Fruit fly (Drosophila melanogaster) whole organism, prepupa: Measurements from ENCODE around the gene kis.

Experiments
- Blimp-1 ChIP-seq: fragments of 200-800 bp; sonication (Bioruptor generic); optimal IDR thresholded peaks from 3 replicates; lab custom pipeline; 2017; ENCODE audit warnings: missing biosample characterization, missing genetic modification characterization, mild to moderate bottlenecking, moderate library complexity, missing genetic modification reagents
- CG10631 ChIP-seq: fragments of 200-800 bp; sonication (Bioruptor generic); optimal IDR thresholded peaks from 2 replicates; lab custom pipeline; 2016; ENCODE audit warnings: missing biosample characterization, missing genetic modification characterization
- CG10669 ChIP-seq: fragments of 200-800 bp; sonication (Bioruptor generic); optimal IDR thresholded peaks from 3 replicates; lab custom pipeline; 2018; ENCODE audit warnings: missing biosample characterization, mild to moderate bottlenecking, missing genetic modification characterization, moderate library complexity
- CG11762 ChIP-seq: fragments of 200-800 bp; sonication (Bioruptor generic); optimal IDR thresholded peaks from 3 replicates; lab custom pipeline; 2016; ENCODE audit warnings: missing biosample characterization, missing genetic modification characterization; ENCODE audit not compliant: insufficient read depth
- CG1621 ChIP-seq: fragments of 200-800 bp; sonication (Bioruptor generic); optimal IDR thresholded peaks from 3 replicates; lab custom pipeline; 2018; ENCODE audit warnings: missing biosample characterization, mild to moderate bottlenecking, missing genetic modification characterization
- CG16779 ChIP-seq: fragments of 200-800 bp; sonication (Bioruptor generic); optimal IDR thresholded peaks from 3 replicates; lab custom pipeline; 2017; ENCODE audit warnings: missing biosample characterization, mild to moderate bottlenecking, missing genetic modification characterization
- CG31627 ChIP-seq: fragments of 200-800 bp; sonication (Bioruptor generic); optimal IDR thresholded peaks from 3 replicates; lab custom pipeline; 2016; ENCODE audit warnings: missing biosample characterization, missing genetic modification characterization
- CG32006 ChIP-seq: fragments of 200-800 bp; sonication (Bioruptor generic); optimal IDR thresholded peaks from 3 replicates; lab custom pipeline; 2017; ENCODE audit warnings: missing biosample characterization, mild to moderate bottlenecking, missing genetic modification characterization
- CG4318 ChIP-seq: fragments of 200-800 bp; sonication (Bioruptor generic); optimal IDR thresholded peaks from 3 replicates; lab custom pipeline; 2017; ENCODE audit warnings: missing biosample characterization, mild to moderate bottlenecking, missing genetic modification characterization
- CG6163 ChIP-seq: fragments of 200-800 bp; sonication (Bioruptor generic); IDR thresholded peaks from 3 replicates; pipeline ENCODE4 v1.3.6; 2022; ENCODE audit warnings: missing biosample characterization, missing genetic modification characterization
- CG6276 ChIP-seq: fragments of 200-800 bp; sonication (Bioruptor generic); optimal IDR thresholded peaks from 2 replicates; lab custom pipeline; 2017; ENCODE audit warnings: missing biosample characterization, mild to moderate bottlenecking, missing genetic modification characterization
- CG6792 ChIP-seq: fragments of 200-800 bp; sonication (Bioruptor generic); optimal IDR thresholded peaks from 3 replicates; lab custom pipeline; 2016; ENCODE audit warnings: missing biosample characterization, missing genetic modification characterization
- CG6808 ChIP-seq: fragments of 200-800 bp; sonication (Bioruptor generic); optimal IDR thresholded peaks from 3 replicates; lab custom pipeline; 2017; ENCODE audit warnings: missing biosample characterization, missing genetic modification characterization, mild to moderate bottlenecking, moderate library complexity, missing genetic modification reagents
- CG6854 ChIP-seq: fragments of 200-800 bp; sonication (Bioruptor generic); optimal IDR thresholded peaks from 2 replicates; lab custom pipeline; 2017; ENCODE audit warnings: missing biosample characterization, mild to moderate bottlenecking, missing genetic modification characterization
- CG7368 ChIP-seq: fragments of 200-800 bp; sonication (Bioruptor generic); optimal IDR thresholded peaks from 3 replicates; lab custom pipeline; 2016; ENCODE audit warnings: missing biosample characterization, missing genetic modification characterization
- CG8319 ChIP-seq: fragments of 200-800 bp; sonication (Bioruptor generic); optimal IDR thresholded peaks from 3 replicates; lab custom pipeline; 2016; ENCODE audit warnings: missing biosample characterization, missing genetic modification characterization
- CG8632 ChIP-seq: fragments of 200-800 bp; sonication (Bioruptor generic); optimal IDR thresholded peaks from 3 replicates; lab custom pipeline; 2016; ENCODE audit warnings: missing biosample characterization, missing genetic modification characterization
- CG9139 ChIP-seq: fragments of 200-800 bp; sonication (Bioruptor generic); optimal IDR thresholded peaks from 3 replicates; lab custom pipeline; 2017; ENCODE audit warnings: missing biosample characterization, mild to moderate bottlenecking, missing genetic modification characterization
- Eip75B ChIP-seq: fragments of 200-800 bp; sonication (Bioruptor generic); optimal IDR thresholded peaks from 3 replicates; lab custom pipeline; 2016; ENCODE audit warnings: missing biosample characterization, missing genetic modification characterization
- Eip78C ChIP-seq: fragments of 200-800 bp; sonication (Bioruptor generic); peaks from one replicate; lab custom pipeline; 2016; ENCODE audit warnings: missing biosample characterization, missing genetic modification characterization
- Eip93F ChIP-seq: fragments of 200-800 bp; sonication (Bioruptor generic); optimal IDR thresholded peaks from 2 replicates; lab custom pipeline; 2016; ENCODE audit warnings: missing biosample characterization, mild to moderate bottlenecking, missing genetic modification characterization
- Ets21C ChIP-seq: fragments of 200-800 bp; sonication (Bioruptor generic); optimal IDR thresholded peaks from 3 replicates; lab custom pipeline; 2016; ENCODE audit warnings: missing biosample characterization, missing genetic modification characterization
- Ets96B ChIP-seq: fragments of 200-800 bp; optimal IDR thresholded peaks from 2 replicates; lab custom pipeline; 2019; ENCODE audit warnings: missing biosample characterization, mild to moderate bottlenecking, missing genetic modification characterization, moderate library complexity
- Gug ChIP-seq: fragments of 200-800 bp; sonication (Bioruptor generic); IDR thresholded peaks from 2 replicates; pipeline ENCODE4 v1.3.6; 2022; ENCODE audit warnings: missing biosample characterization, missing genetic modification characterization
- Met ChIP-seq: fragments of 200-800 bp; sonication (Bioruptor generic); optimal IDR thresholded peaks from 3 replicates; lab custom pipeline; 2016; ENCODE audit warnings: missing biosample characterization, missing genetic modification characterization
- OdsH ChIP-seq: fragments of 200-800 bp; sonication (Bioruptor generic); optimal IDR thresholded peaks from 3 replicates; lab custom pipeline; 2016; ENCODE audit warnings: missing biosample characterization, missing genetic modification characterization
- Smox ChIP-seq: fragments of 200-800 bp; sonication (Bioruptor generic); optimal IDR thresholded peaks from 3 replicates; lab custom pipeline; 2016; ENCODE audit warnings: missing biosample characterization, missing genetic modification characterization
- Sox102F ChIP-seq: fragments of 200-800 bp; sonication (Bioruptor generic); optimal IDR thresholded peaks from 2 replicates; lab custom pipeline; 2016; ENCODE audit warnings: missing biosample characterization, mild to moderate bottlenecking, missing genetic modification characterization
- Sox14 ChIP-seq: fragments of 200-800 bp; sonication (Bioruptor generic); optimal IDR thresholded peaks from 3 replicates; lab custom pipeline; 2016; ENCODE audit warnings: missing biosample characterization, missing genetic modification characterization
- Sox15 ChIP-seq: fragments of 200-800 bp; sonication (Bioruptor generic); optimal IDR thresholded peaks from 3 replicates; lab custom pipeline; 2016; ENCODE audit warnings: missing biosample characterization, missing genetic modification characterization
- achi ChIP-seq: fragments of 200-800 bp; sonication (Bioruptor generic); optimal IDR thresholded peaks from 3 replicates; lab custom pipeline; 2016; ENCODE audit warnings: missing biosample characterization, missing genetic modification characterization
- cyc ChIP-seq: fragments of 200-800 bp; sonication (Bioruptor generic); optimal IDR thresholded peaks from 3 replicates; lab custom pipeline; 2016; ENCODE audit warnings: missing biosample characterization, missing genetic modification characterization
- dac ChIP-seq: fragments of 200-800 bp; sonication (Bioruptor generic); optimal IDR thresholded peaks from 2 replicates; lab custom pipeline; 2017; ENCODE audit warnings: missing biosample characterization, mild to moderate bottlenecking, missing genetic modification characterization
- dsx ChIP-seq: fragments of 200-800 bp; optimal IDR thresholded peaks from 3 replicates; lab custom pipeline; 2019; ENCODE audit warnings: missing biosample characterization, mild to moderate bottlenecking, missing genetic modification characterization, moderate library complexity; ENCODE audit not compliant: poor library complexity, severe bottlenecking
- eg ChIP-seq: fragments of 200-800 bp; sonication (Bioruptor generic); IDR thresholded peaks from 3 replicates; pipeline ENCODE4 v1.3.6; 2022; ENCODE audit warnings: missing biosample characterization, missing genetic modification characterization
- fd59A ChIP-seq: fragments of 200-800 bp; sonication (Bioruptor generic); optimal IDR thresholded peaks from 2 replicates; lab custom pipeline; 2017; ENCODE audit warnings: missing biosample characterization, mild to moderate bottlenecking, missing genetic modification characterization, missing genetic modification reagents
- fd85E ChIP-seq: fragments of 200-800 bp; sonication (Bioruptor generic); optimal IDR thresholded peaks from 3 replicates; lab custom pipeline; 2016; ENCODE audit warnings: missing biosample characterization, missing genetic modification characterization
- fkh ChIP-seq: fragments of 200-800 bp; sonication (Bioruptor generic); optimal IDR thresholded peaks from 3 replicates; lab custom pipeline; 2017; ENCODE audit warnings: missing biosample characterization, mild to moderate bottlenecking, missing genetic modification characterization, moderate library complexity
- lz ChIP-seq: fragments of 200-800 bp; sonication (Bioruptor generic); optimal IDR thresholded peaks from 3 replicates; lab custom pipeline; 2016; ENCODE audit warnings: missing biosample characterization, missing genetic modification characterization
- net ChIP-seq: fragments of 200-800 bp; sonication (Bioruptor generic); optimal IDR thresholded peaks from 3 replicates; lab custom pipeline; 2016; ENCODE audit warnings: missing biosample characterization, missing genetic modification characterization
- pdm3 ChIP-seq: fragments of 200-800 bp; sonication (Bioruptor generic); optimal IDR thresholded peaks from 3 replicates; lab custom pipeline; 2016; ENCODE audit warnings: missing biosample characterization, missing genetic modification characterization
- salr ChIP-seq, 2 experiments: fragments of 200-800 bp; sonication (Bioruptor generic); optimal IDR thresholded peaks; 3 replicates each; lab custom pipeline; 2016 to 2018; ENCODE audit warnings: missing biosample characterization in 2 of 2, missing genetic modification characterization in 2 of 2, mild to moderate bottlenecking in 1 of 2
- spab ChIP-seq: fragments of 200-800 bp; sonication (Bioruptor generic); optimal IDR thresholded peaks from 2 replicates; lab custom pipeline; 2017; ENCODE audit warnings: missing biosample characterization, mild to moderate bottlenecking, missing genetic modification characterization, missing genetic modification reagents
- ss ChIP-seq, 2 experiments: fragments of 200-800 bp; sonication (Bioruptor generic); optimal IDR thresholded peaks; 2 replicates in 1 of 2; 3 replicates in 1 of 2; lab custom pipeline; 2017 to 2018; ENCODE audit warnings: mild to moderate bottlenecking in 2 of 2, missing biosample characterization in 2 of 2, missing genetic modification characterization in 2 of 2, moderate library complexity in 1 of 2
- svp ChIP-seq: fragments of 200-800 bp; sonication (Bioruptor generic); peaks from one replicate; lab custom pipeline; 2016; ENCODE audit warnings: missing biosample characterization, missing genetic modification characterization
- topi ChIP-seq: fragments of 200-800 bp; sonication (Bioruptor generic); optimal IDR thresholded peaks from 3 replicates; lab custom pipeline; 2016; ENCODE audit warnings: missing biosample characterization, missing genetic modification characterization
- vri ChIP-seq: fragments of 200-800 bp; sonication (Bioruptor generic); optimal IDR thresholded peaks from 3 replicates; lab custom pipeline; 2016; ENCODE audit warnings: missing biosample characterization, mild to moderate bottlenecking, missing genetic modification characterization

The kis gene

dm6 chr2L:161453-162175 is 89.0 kb downstream of the kis start:
- TF ChIP-seq Sox102F (GFP tag; lab: Kevin White, UChicago) (peak; percentile 34), Eip75B (GFP tag; lab: Kevin White, UChicago) (peak; percentile 28), CG6163 (GFP tag; lab: Robert Waterston, UW) (no peak), Sox14 (peak; percentile 35), fd59A (no peak), CG10631 (GFP tag; lab: Kevin White, UChicago) (no peak), dsx (GFP tag; lab: Kevin White, UChicago) (peak; percentile 58), svp (peak; percentile 82), CG10669 (peak; percentile 21), CG9139 (GFP tag; lab: Kevin White, UChicago) (no peak), pdm3 (GFP tag; lab: Kevin White, UChicago) (peak; percentile 20), Ets96B (tag; lab: Kevin White, UChicago) (peak; percentile 3), salr (GFP tag; optimal IDR thresholded peaks at IDR 0.05; lab: Kevin White, UChicago) (peak; percentile 20 to 21), CG32006 (GFP tag; lab: Kevin White, UChicago) (peak; percentile 5), CG7368 (GFP tag; lab: Kevin White, UChicago) (no peak), CG6792 (no peak), CG6276 (GFP tag; lab: Kevin White, UChicago) (peak; percentile 64), spab (GFP tag; lab: Kevin White, UChicago) (no peak), Blimp-1 (GFP tag; lab: Kevin White, UChicago) (peak; percentile 11), fkh (GFP tag; lab: Kevin White, UChicago) (peak; percentile 99), Eip78C (GFP tag; lab: Kevin White, UChicago) (no peak), fd85E (GFP tag; lab: Kevin White, UChicago) (peak; percentile 65), eg (no peak), lz (GFP tag; lab: Kevin White, UChicago) (no peak), Smox (GFP tag; lab: Kevin White, UChicago) (peak; percentile 29), CG11762 (no peak), CG31627 (GFP tag; lab: Kevin White, UChicago) (no peak), OdsH (GFP tag; lab: Kevin White, UChicago) (no peak), ss (GFP tag; optimal IDR thresholded peaks at IDR 0.05; lab: Kevin White, UChicago) (peak; percentile 51 to 80), topi (GFP tag; lab: Kevin White, UChicago) (peak; percentile 12), Gug (no peak), Sox15 (GFP tag; lab: Kevin White, UChicago) (no peak), Ets21C (GFP tag; lab: Kevin White, UChicago) (peak; percentile 37), CG8632 (GFP tag; lab: Kevin White, UChicago) (no peak), vri (peak; percentile 74), dac (GFP tag; lab: Kevin White, UChicago) (no peak), net (GFP tag; lab: Kevin White, UChicago) (peak; percentile 52), cyc (GFP tag; lab: Kevin White, UChicago) (no peak), CG16779 (tag; lab: Kevin White, UChicago) (peak; percentile 46), achi (GFP tag; lab: Kevin White, UChicago) (peak; percentile 13), CG8319 (GFP tag; lab: Kevin White, UChicago) (no peak), CG6808 (peak; percentile 41), CG6854 (peak; percentile 62), Eip93F (GFP tag; lab: Kevin White, UChicago) (peak; percentile 90), CG1621 (peak; percentile 49), Met (GFP tag; lab: Kevin White, UChicago) (no peak), CG4318 (GFP tag; lab: Kevin White, UChicago) (no peak)
